Worm (Caenorhabditis elegans): ENCODE data around the gene B0310.1.

- TF ChIP-seq lsy-2 (tag; optimal IDR thresholded peaks at IDR 0.05) (no peak), unc-130 (tag; optimal IDR thresholded peaks at IDR 0.05) (no peak), nhr-12 (tag; optimal IDR thresholded peaks at IDR 0.05) (no peak)
Observed at ce11 chrX:461623-462022, 31.4 kb upstream of the B0310.1 start.

Measured in whole organism, L1 larva.